Worm (Caenorhabditis elegans) whole organism, L4 larva: ENCODE results near the gene F09G8.7.

Experiments
- F26F4.8 ChIP-seq: fragments of 200-800 bp; sonication (Bioruptor generic); conservative IDR thresholded peaks from 2 replicates; pipeline ENCODE4 v1.3.6; 2022; ENCODE audit warnings: missing genetic modification characterization, missing compliant biosample characterization
- F37D6.2 ChIP-seq: sonication (generic microtip); optimal IDR thresholded peaks from 2 replicates; lab custom pipeline; 2016; ENCODE audit warnings: mild to moderate bottlenecking, missing genetic modification characterization, missing compliant biosample characterization
- F44E2.7 ChIP-seq: fragments of 200-800 bp; sonication (Bioruptor generic); IDR thresholded peaks from 2 replicates; pipeline ENCODE4 v2.1.2; 2022; ENCODE audit warnings: missing genetic modification characterization, missing compliant biosample characterization
- R02D3.7 ChIP-seq: fragments of 150-350 bp; sonication (generic microtip); optimal IDR thresholded peaks from 3 replicates; lab custom pipeline; 2014; ENCODE audit warnings: missing biosample characterization, missing genetic modification characterization
- T20F7.1 ChIP-seq: fragments of 200-800 bp; sonication (Bioruptor generic); optimal IDR thresholded peaks from 2 replicates; lab custom pipeline; 2018; ENCODE audit warnings: mild to moderate bottlenecking, missing genetic modification characterization, missing compliant biosample characterization
- Y105C5A.15 ChIP-seq: fragments of 200-800 bp; sonication (Bioruptor generic); IDR thresholded peaks from 2 replicates; pipeline ENCODE4 v1.3.6; 2022; ENCODE audit warnings: missing genetic modification characterization, missing compliant biosample characterization
- Y48G9A.11 ChIP-seq: fragments of 200-800 bp; sonication (Bioruptor generic); IDR thresholded peaks from 2 replicates; pipeline ENCODE4 v1.3.6; 2022; ENCODE audit warnings: missing genetic modification reagents, missing genetic modification characterization, missing compliant biosample characterization
- aly-2 ChIP-seq: sonication (generic microtip); optimal IDR thresholded peaks from 2 replicates; lab custom pipeline; 2018; ENCODE audit warnings: missing biosample characterization, missing genetic modification characterization
- attf-4 ChIP-seq: sonication (generic microtip); optimal IDR thresholded peaks from 3 replicates; lab custom pipeline; 2017; ENCODE audit warnings: missing biosample characterization, missing genetic modification characterization
- ctbp-1 ChIP-seq: fragments of 200-800 bp; sonication (Bioruptor generic); IDR thresholded peaks from 2 replicates; pipeline ENCODE4 v1.3.6; 2022; ENCODE audit warnings: missing genetic modification reagents, missing genetic modification characterization, missing compliant biosample characterization
- daf-12 ChIP-seq: fragments of 150-350 bp; optimal IDR thresholded peaks from 2 replicates; lab custom pipeline; 2014; ENCODE audit warnings: missing biosample characterization, missing genetic modification reagents, missing genetic modification characterization
- dpl-1 ChIP-seq: fragments of 150-350 bp; optimal IDR thresholded peaks from 2 replicates; lab custom pipeline; 2014; ENCODE audit warnings: missing biosample characterization, missing genetic modification reagents, missing genetic modification characterization
- egl-27 ChIP-seq: sonication (generic microtip); optimal IDR thresholded peaks from 3 replicates; lab custom pipeline; 2017; ENCODE audit warnings: missing biosample characterization, missing genetic modification reagents, missing genetic modification characterization
- gei-8 ChIP-seq: fragments of 200-800 bp; sonication (Bioruptor generic); optimal IDR thresholded peaks from 2 replicates; lab custom pipeline; 2018; ENCODE audit warnings: mild to moderate bottlenecking, missing genetic modification characterization, missing compliant biosample characterization
- hlh-30 ChIP-seq: sonication (generic microtip); optimal IDR thresholded peaks from 2 replicates; lab custom pipeline; 2017; ENCODE audit warnings: antibody characterized with exemption, mild to moderate bottlenecking, missing genetic modification characterization, missing compliant biosample characterization; ENCODE audit not compliant: insufficient read depth
- lin-15B ChIP-seq: fragments of 150-350 bp; sonication (generic microtip); optimal IDR thresholded peaks from 3 replicates; lab custom pipeline; 2014; ENCODE audit warnings: missing biosample characterization, missing genetic modification characterization
- lsy-2 ChIP-seq, 2 experiments: fragments of 150-350 bp in 1 of 2; sonication (generic microtip) in 1 of 2; optimal IDR thresholded peaks; 2 replicates each; lab custom pipeline; 2014 to 2017; ENCODE audit warnings: missing biosample characterization in 2 of 2, missing genetic modification characterization in 2 of 2
- mxl-2 ChIP-seq: fragments of 200-800 bp; sonication (Bioruptor generic); conservative IDR thresholded peaks from 2 replicates; pipeline ENCODE4 v1.3.6; 2022; ENCODE audit warnings: missing genetic modification reagents, missing genetic modification characterization, missing compliant biosample characterization
- nhr-10 ChIP-seq: fragments of 150-350 bp; optimal IDR thresholded peaks from 2 replicates; lab custom pipeline; 2014; ENCODE audit warnings: missing biosample characterization, missing genetic modification characterization
- nhr-25 ChIP-seq: sonication (generic microtip); optimal IDR thresholded peaks from 2 replicates; lab custom pipeline; 2017; ENCODE audit warnings: missing genetic modification characterization, mild to moderate bottlenecking, missing compliant biosample characterization, antibody characterized with exemption, moderate library complexity, borderline replicate concordance; ENCODE audit not compliant: insufficient read depth
- nhr-28 ChIP-seq: fragments of 150-350 bp; optimal IDR thresholded peaks from 2 replicates; lab custom pipeline; 2014; ENCODE audit warnings: missing biosample characterization, missing genetic modification characterization
- nhr-41 ChIP-seq: fragments of 200-800 bp; sonication (Bioruptor generic); IDR thresholded peaks from 2 replicates; pipeline ENCODE4 v1.3.6; 2022; ENCODE audit warnings: missing genetic modification reagents, missing genetic modification characterization, missing compliant biosample characterization
- nhr-42 ChIP-seq: fragments of 200-800 bp; sonication (Bioruptor generic); IDR thresholded peaks from 2 replicates; pipeline ENCODE4 v1.3.6; 2022; ENCODE audit warnings: missing genetic modification characterization, missing compliant biosample characterization
- nhr-76 ChIP-seq: fragments of 150-350 bp; optimal IDR thresholded peaks from 2 replicates; lab custom pipeline; 2014; ENCODE audit warnings: missing biosample characterization, missing genetic modification characterization
- php-3 ChIP-seq: fragments of 200-800 bp; sonication (Bioruptor generic); IDR thresholded peaks from 2 replicates; pipeline ENCODE4 v1.3.6; 2022; ENCODE audit warnings: missing genetic modification reagents, missing genetic modification characterization, missing compliant biosample characterization
- rbr-2 ChIP-seq: sonication (generic microtip); optimal IDR thresholded peaks from 2 replicates; lab custom pipeline; 2016; ENCODE audit warnings: missing genotype, missing genetic modification characterization, missing compliant biosample characterization
- snpc-1.2 ChIP-seq: fragments of 200-800 bp; sonication (Bioruptor generic); IDR thresholded peaks from 2 replicates; pipeline ENCODE4 v1.3.6; 2022; ENCODE audit warnings: missing genetic modification reagents, missing genetic modification characterization, missing compliant biosample characterization
- snpc-4 ChIP-seq: fragments of 150-350 bp; optimal IDR thresholded peaks from 2 replicates; lab custom pipeline; 2014; ENCODE audit warnings: missing biosample characterization, missing genetic modification characterization
- spr-1 ChIP-seq: sonication (generic microtip); optimal IDR thresholded peaks from 2 replicates; lab custom pipeline; 2016; ENCODE audit warnings: mild to moderate bottlenecking, missing genetic modification characterization, missing compliant biosample characterization
- spr-3 ChIP-seq: fragments of 200-800 bp; sonication (Bioruptor generic); optimal IDR thresholded peaks from 2 replicates; lab custom pipeline; 2018; ENCODE audit warnings: mild to moderate bottlenecking, missing genetic modification characterization, missing compliant biosample characterization
- tra-1 ChIP-seq: fragments of 200-800 bp; sonication (Bioruptor generic); IDR thresholded peaks from 2 replicates; pipeline ENCODE4 v1.3.6; 2022; ENCODE audit warnings: missing genetic modification reagents, missing genetic modification characterization, missing compliant biosample characterization
- zag-1 ChIP-seq: fragments of 150-350 bp; optimal IDR thresholded peaks from 2 replicates; lab custom pipeline; 2014; ENCODE audit warnings: missing biosample characterization, missing genetic modification characterization
- zfp-3 ChIP-seq: fragments of 200-800 bp; sonication (Bioruptor generic); conservative IDR thresholded peaks from 2 replicates; pipeline ENCODE4 v1.3.6; 2022; ENCODE audit warnings: missing genetic modification reagents, missing genetic modification characterization, missing compliant biosample characterization

Gene F09G8.7

DNA sequence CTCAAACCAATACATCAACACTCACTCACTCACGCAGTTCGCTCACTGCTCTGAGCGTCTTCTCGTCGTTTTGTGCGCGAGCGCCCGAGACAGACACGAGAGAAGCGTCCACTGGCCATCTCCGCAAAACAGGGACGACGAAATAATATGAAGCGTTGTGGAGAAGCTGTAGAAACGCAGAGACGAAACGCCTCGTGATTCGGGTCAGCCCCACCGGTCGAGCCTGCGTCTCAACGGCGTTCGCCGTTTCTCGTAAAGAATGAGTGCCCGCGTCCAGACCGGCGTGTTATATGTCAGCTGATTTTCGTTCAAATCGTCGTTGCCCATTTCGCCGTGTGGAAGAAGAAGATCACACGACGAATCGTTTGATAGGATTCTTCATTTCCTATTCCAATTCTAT, 40.6 kb downstream of the F09G8.7 start, which contains the start of gene fbxl-1 (continued):
- no peak for TF ChIP-seq Y105C5A.15
- TF ChIP-seq dpl-1: peak; percentile 16
- no peak for TF ChIP-seq snpc-1.2
- peak; percentile 28 for TF ChIP-seq aly-2 (tag; lab: Kevin White, UChicago)
- TF ChIP-seq zfp-3 (GFP tag; lab: Robert Waterston, UW): 0 out of 2 replicates have a peak, but pooled peaks have one; percentile 11
- no peak for TF ChIP-seq F26F4.8 (GFP tag; lab: Robert Waterston, UW)
- peak; percentile 81 for TF ChIP-seq nhr-28 (tag; lab: Kevin White, UChicago)

DNA sequence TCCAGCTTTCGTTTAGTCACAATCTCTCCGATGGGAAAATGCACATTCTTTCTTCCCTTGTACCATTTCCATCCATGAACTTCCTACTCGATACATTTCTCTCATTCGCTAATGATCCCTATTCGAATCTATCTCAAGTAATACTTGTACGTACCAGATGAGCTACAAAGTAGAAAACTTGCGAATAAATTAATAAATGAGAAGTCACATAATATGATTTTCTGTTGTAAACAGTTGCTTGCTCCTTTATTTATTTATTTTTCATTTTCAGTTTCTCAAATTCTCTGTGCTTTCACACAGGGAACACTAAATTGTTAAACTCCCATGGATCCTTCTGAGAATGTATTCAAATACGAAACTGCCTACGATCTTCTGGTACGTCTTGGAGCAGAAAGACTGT, 42.0 kb downstream of the F09G8.7 start, which contains the start of gene rfs-1:
rfs-1 (plus strand) TSS at position 301 of the 400 bp plus-strand sequence.
- TF ChIP-seq php-3 (GFP tag; lab: Robert Waterston, UW): no peak
- no peak for TF ChIP-seq nhr-25 (tag; lab: Kevin White, UChicago)
- no peak for TF ChIP-seq F37D6.2 (tag; lab: Kevin White, UChicago)
- TF ChIP-seq egl-27 (tag; lab: Kevin White, UChicago): no peak
- TF ChIP-seq nhr-41 (GFP tag; lab: Robert Waterston, UW): no peak
- TF ChIP-seq lin-15B (tag; lab: Kevin White, UChicago): no peak
- TF ChIP-seq F44E2.7: no peak

DNA sequence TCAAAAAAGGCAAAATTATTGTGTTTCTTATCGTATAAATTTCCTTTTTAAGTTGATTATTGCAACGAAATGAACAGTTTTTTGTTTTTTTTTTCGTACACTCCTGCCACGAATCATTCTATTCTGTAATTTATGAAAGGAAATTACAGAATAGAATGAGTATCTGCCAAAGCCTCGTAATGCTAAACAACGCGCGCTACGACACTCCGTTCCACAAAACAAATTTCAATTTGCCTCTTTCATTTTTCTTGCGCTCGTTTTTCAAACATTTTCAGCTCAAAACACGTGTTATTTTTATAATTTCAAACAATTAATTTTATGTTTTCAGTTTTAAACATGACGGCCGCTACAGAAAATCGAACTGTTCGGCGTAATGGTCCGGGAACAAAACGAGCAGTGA, 43.4 kb downstream of the F09G8.7 start, which contains the start of gene mob-4:
mob-4 (plus strand) TSS at position 329 of the 400 bp plus-strand sequence.
- peak; percentile 92 for TF ChIP-seq T20F7.1
- TF ChIP-seq zag-1 (tag; lab: Kevin White, UChicago): no peak
- TF ChIP-seq lsy-2 (tag; optimal IDR thresholded peaks at IDR 0.05; lab: Kevin White, UChicago): peak in 1 of 2 experiments; percentile 9
- TF ChIP-seq dpl-1: peak; percentile 4

DNA sequence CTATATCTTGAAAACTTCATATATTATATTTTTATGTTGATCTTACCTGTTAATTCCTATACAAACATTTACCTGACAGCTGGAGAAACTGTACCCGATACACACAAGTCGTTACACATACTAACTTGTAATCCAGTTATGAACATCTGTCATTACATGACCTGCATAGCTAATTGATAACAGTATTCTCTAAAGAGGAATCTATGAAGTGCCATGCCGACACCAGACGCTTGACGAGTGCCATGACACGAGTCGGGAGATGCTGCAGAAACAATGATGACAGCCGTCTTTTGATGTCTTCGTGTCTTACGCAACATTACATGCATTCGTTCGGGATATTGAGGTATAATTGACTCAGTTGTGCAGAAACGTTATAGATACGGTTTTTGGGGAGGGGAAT, 48.1 kb downstream of the F09G8.7 start:
- no peak for TF ChIP-seq daf-12
- no peak for TF ChIP-seq tra-1 (GFP tag; lab: Robert Waterston, UW)
- TF ChIP-seq hlh-30 (tag; lab: Kevin White, UChicago): no peak
- TF ChIP-seq ctbp-1 (GFP tag; lab: Robert Waterston, UW): no peak
- TF ChIP-seq nhr-10: no peak
- TF ChIP-seq nhr-28 (tag; lab: Kevin White, UChicago): no peak
- no peak for TF ChIP-seq F44E2.7
- no peak for TF ChIP-seq R02D3.7 (tag; lab: Kevin White, UChicago)
- TF ChIP-seq spr-3 (GFP tag; lab: Kevin White, UChicago): no peak
- TF ChIP-seq Y48G9A.11 (GFP tag; lab: Robert Waterston, UW): no peak
- no peak for TF ChIP-seq rbr-2
- TF ChIP-seq attf-4 (tag; lab: Kevin White, UChicago): no peak
- no peak for TF ChIP-seq mxl-2 (GFP tag; lab: Robert Waterston, UW)
- TF ChIP-seq spr-1 (tag; lab: Kevin White, UChicago): no peak
- no peak for TF ChIP-seq nhr-42
- TF ChIP-seq egl-27 (tag; lab: Kevin White, UChicago): no peak
- no peak for TF ChIP-seq nhr-76 (tag; lab: Kevin White, UChicago)
- TF ChIP-seq gei-8 (GFP tag; lab: Kevin White, UChicago): no peak
- no peak for TF ChIP-seq snpc-4
